Fruit fly (Drosophila melanogaster) S2 (cell line): Measurements from ENCODE around the gene ORMDL.

Source experiments
- CG8478 ChIP-seq: fragments of >200 bp; optimal IDR thresholded peaks from 2 replicates; lab custom pipeline; 2018
- CTCF ChIP-seq, 2 experiments: fragments of >200 bp; optimal IDR thresholded peaks; 2 replicates each; lab custom pipeline; 2018

The ORMDL gene

dm6 chr3L:21642908-21643572 lies 7.9 kb downstream of the ORMDL start:
- TF ChIP-seq CTCF (optimal IDR thresholded peaks at IDR 0.05; lab: Kevin White, UChicago) = no peak
- no peak for TF ChIP-seq CG8478 (lab: Kevin White, UChicago)

DNA sequence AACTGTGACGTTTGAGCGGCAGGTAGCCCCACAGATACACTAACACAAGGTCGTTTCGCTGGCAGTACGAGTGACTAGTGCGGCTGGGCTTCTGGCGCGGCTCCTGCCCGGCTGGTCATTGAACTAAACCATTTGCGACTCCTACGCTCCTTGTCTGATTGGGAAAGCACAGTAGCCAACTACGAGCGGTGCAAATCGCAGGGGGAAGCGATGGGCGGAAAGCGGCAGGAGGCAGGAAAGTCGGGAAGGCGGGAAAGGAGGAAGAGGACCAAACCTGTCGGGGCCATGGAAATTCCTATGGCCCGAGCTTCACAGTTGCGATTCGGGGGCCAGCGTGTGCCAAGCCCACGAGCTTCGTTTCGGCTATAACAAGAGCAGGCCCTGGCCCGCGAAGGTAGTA lies 9.1 kb downstream of the ORMDL start:
- no peak for TF ChIP-seq CTCF (optimal IDR thresholded peaks at IDR 0.05; lab: Kevin White, UChicago)
- no peak for TF ChIP-seq CG8478 (lab: Kevin White, UChicago)

- TF ChIP-seq CTCF (optimal IDR thresholded peaks at IDR 0.05; lab: Kevin White, UChicago) (no peak), CG8478 (lab: Kevin White, UChicago) (no peak)
Observed at dm6 chr3L:21644607-21645006, 9.5 kb downstream of the ORMDL start, which contains the start of gene CG43980. CG43980 (plus strand) TSS chr3L:21644958.

DNA sequence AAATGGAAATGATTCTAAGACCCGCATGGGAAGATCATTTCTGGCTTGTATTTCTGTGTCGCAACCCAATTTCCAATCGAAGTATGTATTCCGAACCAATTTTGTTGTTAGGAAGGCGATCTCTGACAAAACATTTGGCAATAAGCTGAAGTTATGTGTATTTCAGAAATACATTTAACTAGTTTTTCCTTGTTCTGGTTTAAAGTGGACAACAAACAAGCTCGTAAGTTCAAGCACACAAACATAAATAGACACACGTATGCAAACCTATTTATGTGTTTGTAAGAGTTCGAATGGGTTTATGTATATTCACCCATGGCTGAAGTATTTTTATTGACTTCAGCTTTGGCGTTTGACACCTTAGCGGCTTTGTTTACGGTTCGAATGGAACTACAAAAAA lies 10.8 kb downstream of the ORMDL start:
- no peak for TF ChIP-seq CTCF (optimal IDR thresholded peaks at IDR 0.05; lab: Kevin White, UChicago)
- TF ChIP-seq CG8478 (lab: Kevin White, UChicago) = no peak

DNA sequence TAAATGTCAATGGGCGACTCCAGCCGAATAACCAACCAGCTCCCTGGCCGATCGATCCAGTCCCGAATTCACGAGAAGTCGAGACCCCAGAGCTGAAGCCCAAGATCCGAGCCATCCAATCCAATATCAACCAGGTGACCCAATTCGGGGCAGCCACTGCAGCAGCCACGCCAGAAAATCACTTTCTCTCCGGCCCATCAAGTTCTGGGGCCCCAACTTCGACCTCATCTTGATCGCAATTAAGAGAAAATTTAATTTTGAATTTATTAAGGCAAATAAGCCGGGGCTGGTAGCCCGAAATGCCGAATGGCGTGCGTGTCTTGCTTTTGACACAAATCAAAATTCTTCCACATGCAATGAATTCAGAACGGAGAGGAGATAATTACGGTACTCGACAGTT lies 12.7 kb downstream of the ORMDL start:
- no peak for TF ChIP-seq CG8478 (lab: Kevin White, UChicago)
- no peak for TF ChIP-seq CTCF (optimal IDR thresholded peaks at IDR 0.05; lab: Kevin White, UChicago)

- TF ChIP-seq CTCF (optimal IDR thresholded peaks at IDR 0.05; lab: Kevin White, UChicago) (no peak), CG8478 (lab: Kevin White, UChicago) (no peak)
Observed at dm6 chr3L:21651412-21651811, 16.3 kb downstream of the ORMDL start.

DNA sequence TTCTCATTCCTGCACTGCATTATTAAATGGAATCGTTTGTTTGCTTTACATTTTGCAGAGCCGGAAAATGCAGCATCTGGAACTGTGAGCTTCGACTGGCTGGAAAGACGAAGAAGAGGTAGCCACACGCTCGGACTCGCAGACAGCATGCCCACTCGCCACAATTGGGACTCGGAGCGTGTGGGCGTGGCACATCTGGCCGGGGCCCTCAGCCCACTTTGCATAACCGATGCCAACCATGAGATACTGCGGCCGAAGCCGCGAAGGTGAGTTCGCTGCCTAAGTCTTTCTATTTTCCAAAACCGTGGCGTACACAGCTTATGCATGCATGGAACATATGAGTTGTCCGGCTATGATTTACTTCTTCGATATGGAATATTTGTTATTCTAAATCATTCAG lies 17.0 kb downstream of the ORMDL start:
- no peak for TF ChIP-seq CTCF (optimal IDR thresholded peaks at IDR 0.05; lab: Kevin White, UChicago)

dm6 chr3L:21652768-21653167 lies 17.7 kb downstream of the ORMDL start:
- TF ChIP-seq CTCF (optimal IDR thresholded peaks at IDR 0.05; lab: Kevin White, UChicago) (peak; percentile 98 to 100), CG8478 (lab: Kevin White, UChicago) (no peak)

DNA sequence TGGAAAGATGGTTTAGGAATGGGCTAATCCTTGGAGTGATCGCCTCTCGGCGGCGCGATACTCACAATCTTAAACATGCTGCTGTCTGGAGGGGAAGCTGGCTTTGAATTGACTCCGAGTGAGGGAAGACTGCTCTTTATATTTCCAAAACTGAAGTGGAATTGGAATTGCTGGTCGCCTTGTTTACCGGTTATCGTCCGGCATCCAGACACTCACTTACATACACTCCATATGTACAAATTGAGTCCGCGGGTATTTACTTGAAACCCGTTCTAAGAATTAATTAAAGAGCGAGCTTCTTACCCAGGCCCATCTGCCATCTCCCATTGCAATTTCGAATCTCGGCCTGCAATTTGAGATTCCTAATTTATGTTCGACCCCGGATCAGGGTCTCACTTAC lies 31.8 kb downstream of the ORMDL start, which contains the start of gene Cpr78E:
TSS of gene Cpr78E (minus strand) at position 101 of the 400 bp plus-strand sequence.
- TF ChIP-seq CTCF (optimal IDR thresholded peaks at IDR 0.05; lab: Kevin White, UChicago) (no peak), CG8478 (lab: Kevin White, UChicago) (no peak)

DNA sequence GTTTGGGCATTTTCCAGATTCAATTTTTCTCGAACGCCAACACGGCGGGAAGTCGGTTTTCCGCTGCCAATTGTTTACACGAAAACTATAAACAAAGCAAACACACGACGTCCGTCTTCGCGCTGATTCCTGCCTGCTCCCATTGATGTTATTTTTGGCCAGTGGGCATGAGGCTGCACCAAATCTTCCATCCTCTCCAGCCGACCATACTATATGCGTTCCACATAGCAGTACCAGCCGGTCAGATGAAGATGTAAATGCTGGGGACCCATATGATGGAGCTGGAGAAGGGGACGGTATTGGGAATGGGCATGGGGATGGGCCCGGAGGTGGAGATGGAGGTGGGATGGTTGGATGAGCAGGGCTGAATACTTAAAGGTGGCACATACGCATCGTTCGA lies 32.4 kb downstream of the ORMDL start:
- TF ChIP-seq CG8478 (lab: Kevin White, UChicago) (no peak), CTCF (optimal IDR thresholded peaks at IDR 0.05; lab: Kevin White, UChicago) (no peak)

DNA sequence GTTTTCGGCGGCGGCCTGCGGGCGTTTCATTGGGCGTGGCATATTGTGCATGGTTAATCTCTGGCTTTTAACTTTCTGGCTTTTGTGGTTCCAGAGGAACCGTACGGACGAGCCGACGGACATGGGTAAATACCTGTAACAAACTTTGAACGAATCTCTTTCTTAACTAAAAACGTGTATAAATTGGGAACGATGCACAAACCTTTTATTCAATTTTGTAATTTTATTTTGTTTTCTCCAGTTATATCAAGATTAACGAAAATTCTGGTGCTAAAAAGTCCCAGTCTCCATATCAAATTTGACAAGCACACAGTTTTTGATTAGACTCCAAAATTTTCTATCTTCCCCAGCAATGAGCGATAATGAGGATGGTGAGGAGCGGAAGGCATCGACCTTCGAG lies 36.7 kb downstream of the ORMDL start, which contains the start of gene CG11249:
TSS of gene CG11249 (plus strand) at position 301 of the 400 bp plus-strand sequence.
- TF ChIP-seq CG8478 (lab: Kevin White, UChicago) = no peak
- no peak for TF ChIP-seq CTCF (optimal IDR thresholded peaks at IDR 0.05; lab: Kevin White, UChicago)

DNA sequence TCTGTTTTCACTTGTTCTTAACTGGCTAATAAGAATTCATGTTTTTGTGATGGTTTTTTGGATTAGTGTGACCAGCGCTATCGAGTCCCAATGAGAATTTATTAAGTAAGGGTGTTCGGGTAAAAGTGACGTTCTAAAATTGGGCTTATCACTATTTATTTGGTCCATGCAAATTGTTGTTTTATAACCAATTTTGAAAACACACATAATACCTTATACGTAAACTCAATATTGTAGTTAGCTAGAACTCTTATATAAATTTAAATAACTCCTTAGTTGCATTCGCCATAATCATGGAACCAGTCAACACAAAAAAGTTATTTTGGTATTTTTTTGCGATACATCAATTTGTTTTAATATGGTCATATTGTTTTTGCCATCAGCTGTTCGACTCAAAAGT lies 44.6 kb downstream of the ORMDL start, which contains the start of the genes Als2 and CG11248:
TSS of gene Als2 (minus strand) at position 69 of the 400 bp plus-strand sequence.
TSS of gene CG11248 (plus strand) at position 364 of the 400 bp plus-strand sequence.
- no peak for TF ChIP-seq CG8478 (lab: Kevin White, UChicago)
- no peak for TF ChIP-seq CTCF (optimal IDR thresholded peaks at IDR 0.05; lab: Kevin White, UChicago)

- no peak for TF ChIP-seq CG8478 (lab: Kevin White, UChicago)
- no peak for TF ChIP-seq CTCF (optimal IDR thresholded peaks at IDR 0.05; lab: Kevin White, UChicago)
Observed at dm6 chr3L:21683942-21684341, 48.8 kb downstream of the ORMDL start, which contains the start of gene Sfp78E. Sfp78E (minus strand) TSS chr3L:21684042.

DNA sequence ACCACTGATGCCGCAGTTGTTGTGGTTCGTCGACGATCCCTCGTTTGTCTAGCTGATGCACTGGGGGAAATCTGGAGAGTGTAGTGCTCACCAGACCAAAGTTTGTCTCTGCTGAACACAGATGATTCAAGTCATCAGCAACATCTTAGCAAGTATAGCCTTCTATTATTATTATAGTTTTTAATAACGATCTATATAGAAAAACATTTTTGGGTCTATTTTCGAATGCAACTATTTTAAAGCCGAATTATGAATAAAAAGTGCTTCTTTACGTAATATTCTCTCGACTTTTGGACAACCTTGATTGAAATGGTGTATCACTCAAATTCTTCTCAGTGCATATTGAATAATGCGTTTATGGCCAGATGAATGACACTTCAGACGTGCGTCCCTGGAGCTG lies 50.6 kb downstream of the ORMDL start:
- TF ChIP-seq CG8478 (lab: Kevin White, UChicago) (no peak), CTCF (optimal IDR thresholded peaks at IDR 0.05; lab: Kevin White, UChicago) (no peak)
